Worm (Caenorhabditis elegans) whole organism, mixed stage, embryonic: ENCODE results near the gene R13A5.15.
A peak's percentile ranks its signal among the peaks of the same experiment; 100 is the strongest.
"Not testable (repeated sequence)": the region's sequence is repeated elsewhere in the genome, so short reads cannot be mapped to it uniquely, and the experiment has no call there.

Experiments
- M03D4.4 ChIP-seq: sonication (generic microtip); optimal IDR thresholded peaks from 2 replicates; lab custom pipeline; 2017; ENCODE audit warnings: mild to moderate bottlenecking, missing genetic modification characterization, missing compliant biosample characterization
- bed-3 ChIP-seq: fragments of 200-800 bp; sonication (Bioruptor generic); optimal IDR thresholded peaks from 3 replicates; lab custom pipeline; 2018; ENCODE audit warnings: mild to moderate bottlenecking, missing genetic modification characterization, moderate library complexity, missing compliant biosample characterization
- blmp-1 ChIP-seq: fragments of 150-350 bp; optimal IDR thresholded peaks from 2 replicates; lab custom pipeline; 2014; ENCODE audit warnings: missing biosample characterization, missing genetic modification characterization
- ceh-39 ChIP-seq: fragments of 150-350 bp; optimal IDR thresholded peaks from 2 replicates; lab custom pipeline; 2014; ENCODE audit warnings: missing biosample characterization, missing genetic modification characterization
- ceh-43 ChIP-seq: fragments of 200-800 bp; sonication (Bioruptor generic); optimal IDR thresholded peaks from 2 replicates; lab custom pipeline; 2018; ENCODE audit warnings: mild to moderate bottlenecking, missing genetic modification characterization, moderate library complexity, missing compliant biosample characterization
- ceh-83 ChIP-seq: fragments of 200-800 bp; sonication (Bioruptor generic); optimal IDR thresholded peaks from 2 replicates; lab custom pipeline; 2018; ENCODE audit warnings: mild to moderate bottlenecking, missing genetic modification characterization, missing compliant biosample characterization
- ces-1 ChIP-seq: fragments of 150-350 bp; optimal IDR thresholded peaks from 2 replicates; lab custom pipeline; 2014; ENCODE audit warnings: missing biosample characterization, missing genetic modification reagents, missing genetic modification characterization
- cnd-1 ChIP-seq: fragments of 200-800 bp; sonication (Bioruptor generic); optimal IDR thresholded peaks from 2 replicates; lab custom pipeline; 2018; ENCODE audit warnings: mild to moderate bottlenecking, missing genetic modification characterization, missing compliant biosample characterization
- drap-1 ChIP-seq: fragments of 200-800 bp; sonication (Bioruptor generic); optimal IDR thresholded peaks from 3 replicates; lab custom pipeline; 2018; ENCODE audit warnings: mild to moderate bottlenecking, missing genetic modification characterization, missing compliant biosample characterization
- elt-1 ChIP-seq: sonication (generic microtip); optimal IDR thresholded peaks from 2 replicates; lab custom pipeline; 2017; ENCODE audit warnings: missing genetic modification characterization, mild to moderate bottlenecking, missing compliant biosample characterization, antibody characterized with exemption, moderate library complexity, borderline replicate concordance; ENCODE audit not compliant: insufficient read depth
- elt-3 ChIP-seq: fragments of 150-350 bp; optimal IDR thresholded peaks from 2 replicates; lab custom pipeline; 2014; ENCODE audit warnings: missing biosample characterization, missing genetic modification characterization
- flh-1 ChIP-seq: fragments of 200-800 bp; sonication (Bioruptor generic); optimal IDR thresholded peaks from 2 replicates; lab custom pipeline; 2018; ENCODE audit warnings: mild to moderate bottlenecking, missing genetic modification characterization, moderate library complexity, missing compliant biosample characterization
- ham-2 ChIP-seq: fragments of 200-800 bp; sonication (Bioruptor generic); optimal IDR thresholded peaks from 2 replicates; lab custom pipeline; 2018; ENCODE audit warnings: mild to moderate bottlenecking, missing genetic modification characterization, missing compliant biosample characterization
- hlh-1 ChIP-seq: fragments of 150-350 bp; optimal IDR thresholded peaks from 2 replicates; lab custom pipeline; 2014; ENCODE audit warnings: missing biosample characterization, missing genetic modification reagents, missing genetic modification characterization
- lin-13 ChIP-seq: fragments of 150-350 bp; optimal IDR thresholded peaks from 2 replicates; lab custom pipeline; 2014; ENCODE audit warnings: missing biosample characterization, missing genetic modification characterization
- lin-32 ChIP-seq: fragments of 200-800 bp; sonication (Bioruptor generic); optimal IDR thresholded peaks from 2 replicates; lab custom pipeline; 2018; ENCODE audit warnings: mild to moderate bottlenecking, missing genetic modification characterization, missing compliant biosample characterization
- lsy-2 ChIP-seq: fragments of 150-350 bp; optimal IDR thresholded peaks from 2 replicates; lab custom pipeline; 2014; ENCODE audit warnings: missing biosample characterization, missing genetic modification characterization
- mab-5 ChIP-seq: fragments of 150-350 bp; optimal IDR thresholded peaks from 2 replicates; lab custom pipeline; 2014; ENCODE audit warnings: missing biosample characterization, missing genetic modification characterization
- mep-1 ChIP-seq: fragments of 150-350 bp; optimal IDR thresholded peaks from 2 replicates; lab custom pipeline; 2017; ENCODE audit warnings: missing biosample characterization, missing genetic modification reagents, missing genetic modification characterization, inconsistent platforms
- nhr-12 ChIP-seq: fragments of 150-350 bp; optimal IDR thresholded peaks from 2 replicates; lab custom pipeline; 2014; ENCODE audit warnings: missing biosample characterization, missing genetic modification characterization
- nhr-2 ChIP-seq: fragments of 150-350 bp; optimal IDR thresholded peaks from 2 replicates; lab custom pipeline; 2014; ENCODE audit warnings: missing biosample characterization, missing genetic modification characterization
- nhr-28 ChIP-seq: fragments of 150-350 bp; optimal IDR thresholded peaks from 2 replicates; lab custom pipeline; 2014; ENCODE audit warnings: missing biosample characterization, missing genetic modification characterization
- nhr-76 ChIP-seq: sonication (generic microtip); optimal IDR thresholded peaks from 2 replicates; lab custom pipeline; 2017; ENCODE audit warnings: missing biosample characterization, missing genetic modification characterization
- pha-4 ChIP-seq: fragments of 150-350 bp; optimal IDR thresholded peaks from 2 replicates; lab custom pipeline; 2018; ENCODE audit warnings: missing biosample characterization, missing genetic modification reagents, missing genetic modification characterization
- sptf-1 ChIP-seq: sonication (generic microtip); optimal IDR thresholded peaks from 2 replicates; lab custom pipeline; 2017; ENCODE audit warnings: mild to moderate bottlenecking, missing genetic modification characterization, moderate library complexity, missing compliant biosample characterization
- tbx-8 ChIP-seq: fragments of 200-800 bp; sonication (Bioruptor generic); optimal IDR thresholded peaks from 2 replicates; lab custom pipeline; 2018; ENCODE audit warnings: mild to moderate bottlenecking, missing genetic modification characterization, moderate library complexity, missing compliant biosample characterization
- unc-120 ChIP-seq: sonication (generic microtip); optimal IDR thresholded peaks from 2 replicates; lab custom pipeline; 2017; ENCODE audit warnings: missing genetic modification characterization, missing compliant biosample characterization; ENCODE audit not compliant: poor library complexity, severe bottlenecking
- unc-39 ChIP-seq: fragments of 150-350 bp; optimal IDR thresholded peaks from 2 replicates; lab custom pipeline; 2014; ENCODE audit warnings: missing biosample characterization, missing genetic modification characterization
- unc-62 ChIP-seq: fragments of 150-350 bp; optimal IDR thresholded peaks from 2 replicates; lab custom pipeline; 2014; ENCODE audit warnings: missing biosample characterization, missing genetic modification reagents, missing genetic modification characterization
- zip-8 ChIP-seq: fragments of 150-350 bp; optimal IDR thresholded peaks from 2 replicates; lab custom pipeline; 2014; ENCODE audit warnings: missing biosample characterization, missing genetic modification characterization
- ztf-11 ChIP-seq: fragments of 150-350 bp; optimal IDR thresholded peaks from 2 replicates; lab custom pipeline; 2014; ENCODE audit warnings: missing biosample characterization, missing genetic modification characterization

R13A5.15 gene

DNA sequence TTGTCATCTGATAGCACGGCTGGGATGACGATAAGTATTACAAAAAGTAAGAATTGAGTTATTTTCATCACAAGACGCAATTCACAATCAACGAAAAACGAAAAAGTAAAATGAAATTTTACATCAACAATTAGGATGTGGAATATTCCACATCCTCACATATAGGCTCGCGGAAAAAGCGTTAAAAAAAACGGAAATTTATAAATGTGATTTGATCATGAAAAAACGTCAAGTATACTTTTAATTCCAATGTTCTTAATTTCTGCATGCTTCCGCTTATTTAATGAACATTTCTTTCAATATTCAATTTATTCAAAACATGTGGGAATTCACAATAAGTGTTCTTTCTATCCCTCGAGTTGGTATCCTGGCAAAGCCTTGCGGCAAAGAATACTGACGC, 20.1 kb upstream of the R13A5.15 start, which contains the start of gene T04A6.3:
T04A6.3 (minus strand) TSS at position 101 of the 400 bp plus-strand sequence.
- TF ChIP-seq nhr-2 (tag; lab: Kevin White, UChicago): no peak
- no peak for TF ChIP-seq unc-62 (GFP tag; lab: Kevin White, UChicago)
- TF ChIP-seq ces-1: no peak
- TF ChIP-seq elt-3: no peak
- no peak for TF ChIP-seq unc-120
- no peak for TF ChIP-seq ceh-39
- no peak for TF ChIP-seq pha-4
- TF ChIP-seq M03D4.4 (tag; lab: Kevin White, UChicago): no peak
- no peak for TF ChIP-seq sptf-1
- TF ChIP-seq nhr-28 (tag; lab: Kevin White, UChicago): no peak
- no peak for TF ChIP-seq ceh-43
- no peak for TF ChIP-seq hlh-1 (tag; lab: Kevin White, UChicago)
- no peak for TF ChIP-seq ceh-83 (GFP tag; lab: Kevin White, UChicago)
- TF ChIP-seq, all 35 proteins: peak for 0

DNA sequence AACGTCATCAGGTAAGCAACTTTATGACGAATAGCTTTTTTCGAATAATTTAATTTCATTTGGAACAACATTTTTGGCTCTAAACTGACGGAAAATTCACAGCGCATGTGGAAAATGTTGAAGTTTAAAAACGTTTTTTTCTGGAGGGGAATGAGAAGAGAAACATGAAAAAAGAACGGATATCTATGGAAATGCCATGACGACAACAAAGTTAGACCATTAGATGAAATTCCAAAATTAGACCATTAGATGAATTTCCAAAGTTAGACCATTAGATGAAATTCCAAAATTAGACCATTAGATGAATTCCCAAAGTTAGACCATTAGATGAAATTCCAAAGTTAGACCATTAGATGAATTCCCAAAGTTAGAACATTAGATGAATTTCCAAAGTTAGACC, 6.4 kb upstream of the R13A5.15 start, which contains the start of gene Y80D4G.2:
Y80D4G.2 (minus strand) TSS at position 101 of the 400 bp plus-strand sequence.
- not testable (repeated sequence) for TF ChIP-seq drap-1 (GFP tag; lab: Kevin White, UChicago); nhr-76 (tag; lab: Kevin White, UChicago); lin-32 (GFP tag; lab: Kevin White, UChicago)

DNA sequence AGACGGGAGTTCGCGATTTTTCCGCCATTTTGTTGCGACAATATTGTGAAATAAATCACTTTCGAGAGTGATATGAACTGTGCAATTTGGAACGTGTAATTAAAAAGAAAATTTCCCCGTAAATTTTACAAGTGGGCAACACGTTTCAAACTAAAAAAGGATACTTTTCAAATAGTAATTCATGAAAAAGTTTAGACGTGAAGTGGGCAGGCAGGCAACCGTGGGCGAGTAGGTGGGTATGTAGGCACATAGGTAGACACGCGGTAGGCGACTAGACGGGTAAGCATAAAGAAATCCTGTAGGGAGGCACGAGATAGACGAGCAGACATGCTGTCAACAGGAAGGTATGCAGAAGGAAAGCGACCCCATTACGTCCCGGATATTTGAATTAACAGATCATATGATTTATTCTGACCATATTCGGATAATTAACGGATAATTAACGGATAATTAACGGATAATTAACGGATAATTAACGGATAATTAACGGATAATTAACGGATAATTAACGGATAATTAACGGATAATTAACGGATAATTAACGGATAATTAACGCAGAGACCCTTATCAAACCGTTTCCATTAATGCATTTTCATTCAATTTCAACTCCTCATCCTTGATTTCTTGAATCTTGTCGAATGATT, 5.3 kb upstream of the R13A5.15 start, which contains the start of gene R13A5.11:
R13A5.11 (minus strand) TSS at position 51 of the 644 bp plus-strand sequence.
- no peak for TF ChIP-seq ham-2 (GFP tag; lab: Kevin White, UChicago)
- TF ChIP-seq mab-5 (tag; lab: Kevin White, UChicago): no peak
- TF ChIP-seq ceh-43: peak; percentile 84
- TF ChIP-seq drap-1 (GFP tag; lab: Kevin White, UChicago): no peak

DNA sequence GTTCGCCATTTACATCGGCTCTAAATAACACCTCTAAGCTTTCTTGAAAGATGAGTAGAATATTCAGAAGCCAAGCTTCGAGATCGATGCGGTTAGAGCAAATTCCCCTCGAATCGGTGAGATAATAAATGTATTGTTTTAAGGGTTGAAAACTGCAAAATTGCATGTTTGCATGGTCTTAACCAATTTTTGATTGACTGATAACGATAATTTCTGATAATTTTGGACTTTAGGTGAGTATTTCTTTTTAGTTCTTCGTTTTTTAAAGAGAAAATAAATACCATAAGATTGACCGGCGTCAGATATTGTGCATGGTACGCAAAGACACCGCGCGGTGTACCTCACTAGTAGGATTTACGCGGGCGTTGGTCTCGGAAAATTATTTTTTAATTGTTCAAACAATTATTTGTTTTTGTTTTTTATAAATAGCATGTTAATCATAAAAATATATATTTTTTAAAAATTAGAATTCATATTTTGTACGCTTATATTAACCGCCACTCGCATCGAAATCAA, 3.9 kb downstream of the R13A5.15 start, which contains the start of gene cup-5:
cup-5 (plus strand) TSS at position 51 of the 516 bp plus-strand sequence.
- TF ChIP-seq pha-4 (no peak), lin-13 (no peak), ceh-39 (no peak), bed-3 (no peak), M03D4.4 (tag; lab: Kevin White, UChicago) (no peak), mep-1 (peak; percentile 29), blmp-1 (tag; lab: Kevin White, UChicago) (no peak), unc-39 (tag; lab: Kevin White, UChicago) (no peak), ham-2 (GFP tag; lab: Kevin White, UChicago) (no peak), ztf-11 (no peak), nhr-2 (tag; lab: Kevin White, UChicago) (no peak), lsy-2 (tag; lab: Kevin White, UChicago) (peak; percentile 67)

DNA sequence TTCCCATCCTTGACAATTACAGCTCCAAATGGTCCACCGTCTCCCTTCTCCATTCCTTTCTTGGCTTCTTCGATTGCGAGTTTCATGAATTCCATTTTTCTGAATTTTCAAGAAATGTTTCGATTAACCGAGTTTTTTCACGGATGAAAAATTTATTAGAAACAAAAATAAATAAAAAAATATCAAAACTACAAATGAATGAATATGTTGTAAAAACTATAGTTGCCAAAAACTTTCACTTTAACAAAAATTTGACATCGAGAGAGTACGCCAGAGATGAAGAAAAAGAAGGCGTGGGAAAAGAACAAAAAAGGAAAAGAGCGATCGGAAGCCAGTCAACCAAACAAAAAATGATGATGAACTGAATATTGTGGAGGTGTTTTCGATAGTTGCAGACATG, 5.2 kb downstream of the R13A5.15 start, which contains the start of gene R13A5.10:
R13A5.10 (minus strand) TSS at position 101 of the 400 bp plus-strand sequence.
- TF ChIP-seq lin-13: no peak
- no peak for TF ChIP-seq nhr-12 (tag; lab: Kevin White, UChicago)
- TF ChIP-seq cnd-1 (tag; lab: Kevin White, UChicago): no peak
- TF ChIP-seq elt-3: no peak
- no peak for TF ChIP-seq nhr-28 (tag; lab: Kevin White, UChicago)
- no peak for TF ChIP-seq ceh-43
- no peak for TF ChIP-seq M03D4.4 (tag; lab: Kevin White, UChicago)
- TF ChIP-seq ham-2 (GFP tag; lab: Kevin White, UChicago): no peak
- TF ChIP-seq blmp-1 (tag; lab: Kevin White, UChicago): no peak
- no peak for TF ChIP-seq mep-1
- TF ChIP-seq ceh-39: no peak
- no peak for TF ChIP-seq sptf-1
- no peak for TF ChIP-seq zip-8 (tag; lab: Kevin White, UChicago)
- no peak for TF ChIP-seq flh-1 (GFP tag; lab: Kevin White, UChicago)
- TF ChIP-seq tbx-8: no peak
- no peak for TF ChIP-seq elt-1 (tag; lab: Kevin White, UChicago)
- TF ChIP-seq hlh-1 (tag; lab: Kevin White, UChicago): no peak
- TF ChIP-seq, all 35 proteins: peak for 0
